Worm (Caenorhabditis elegans): ENCODE results near the gene H27A22.1.
A peak's percentile ranks its signal among the peaks of the same experiment; 100 is the strongest.

H27A22.1 gene

ce11 chrV:10578938-10579337 is 23.4 kb upstream of the H27A22.1 start, which contains the start of the genes erh-1 and lpd-9 (continued):
- TF ChIP-seq ztf-7 (tag; optimal IDR thresholded peaks at IDR 0.05) (peak; percentile 38), unc-130 (GFP tag; optimal IDR thresholded peaks at IDR 0.05) (peak; percentile 19), F49E8.2 (tag; optimal IDR thresholded peaks at IDR 0.05; ENCODE audit: borderline replicate concordance) (peak; percentile 33), ZK337.2 (GFP tag; IDR thresholded peaks at IDR 0.05) (no peak), spr-1 (tag; optimal IDR thresholded peaks at IDR 0.05) (peak; percentile 52), T26A8.4 (GFP tag; IDR thresholded peaks at IDR 0.05) (peak; percentile 82; the same call in 1 of the 2 replicates), arid-1 (GFP tag; conservative IDR thresholded peaks at IDR 0.05) (0 out of 2 replicates have a peak, but pooled peaks have one; percentile 24), T20F7.1 (GFP tag; optimal IDR thresholded peaks at IDR 0.05) (peak; percentile 74), nhr-25 (tag; optimal IDR thresholded peaks at IDR 0.05; ENCODE audit: borderline replicate concordance, insufficient read depth) (no peak), nhr-48 (tag; optimal IDR thresholded peaks at IDR 0.05) (peak; percentile 66), zfp-2 (tag; optimal IDR thresholded peaks at IDR 0.05) (peak; percentile 20), nhr-111 (GFP tag; optimal IDR thresholded peaks at IDR 0.05) (no peak), mdt-29 (GFP tag; IDR thresholded peaks at IDR 0.05) (0 out of 2 replicates have a peak, but pooled peaks have one; percentile 29), F10B5.3 (tag; optimal IDR thresholded peaks at IDR 0.05) (peak; percentile 49), fkh-10 (GFP tag; optimal IDR thresholded peaks at IDR 0.05) (no peak), ctbp-1 (GFP tag; IDR thresholded peaks at IDR 0.05) (peak; percentile 28; the same call in 1 of the 2 replicates)

ce11 chrV:10580638-10581037 is 21.7 kb upstream of the H27A22.1 start:
- TF ChIP-seq set-16 (GFP tag; IDR thresholded peaks at IDR 0.05) (no peak), zfp-3 (GFP tag; conservative IDR thresholded peaks at IDR 0.05) (no peak), daf-8 (GFP tag; IDR thresholded peaks at IDR 0.05) (no peak), ceh-62 (tag; optimal IDR thresholded peaks at IDR 0.05) (no peak), ceh-20 (GFP tag; IDR thresholded peaks at IDR 0.05) (no peak), F37D6.2 (tag; optimal IDR thresholded peaks at IDR 0.05) (no peak), ctbp-1 (GFP tag; IDR thresholded peaks at IDR 0.05) (no peak), nhr-28 (tag; optimal IDR thresholded peaks at IDR 0.05) (peak; percentile 72), ztf-7 (tag; optimal IDR thresholded peaks at IDR 0.05) (no peak), madf-5 (GFP tag; IDR thresholded peaks at IDR 0.05) (no peak), spr-1 (tag; optimal IDR thresholded peaks at IDR 0.05) (no peak), daf-16 (GFP tag; optimal IDR thresholded peaks at IDR 0.05) (no peak), daf-16 (tag; optimal IDR thresholded peaks at IDR 0.05) (peak; percentile 57), nhr-11 (tag; optimal IDR thresholded peaks at IDR 0.05) (no peak), pqm-1 (tag; optimal IDR thresholded peaks at IDR 0.05) (peak; percentile 83), mxl-3 (GFP tag; optimal IDR thresholded peaks at IDR 0.05) (no peak), nhr-111 (GFP tag; optimal IDR thresholded peaks at IDR 0.05) (no peak), zip-2 (tag; optimal IDR thresholded peaks at IDR 0.05) (no peak), F26F4.8 (GFP tag; conservative IDR thresholded peaks at IDR 0.05) (no peak), lir-3 (tag; optimal IDR thresholded peaks at IDR 0.05) (no peak), sdz-12 (GFP tag; optimal IDR thresholded peaks at IDR 0.05) (no peak), dpl-1 (GFP tag; optimal IDR thresholded peaks at IDR 0.05) (no peak), hlh-11 (tag; optimal IDR thresholded peaks at IDR 0.05) (peak; percentile 46), nhr-25 (tag; optimal IDR thresholded peaks at IDR 0.05; ENCODE audit: borderline replicate concordance, insufficient read depth) (no peak), saeg-2 (GFP tag; IDR thresholded peaks at IDR 0.05) (no peak), ZK546.5 (tag; optimal IDR thresholded peaks at IDR 0.05) (no peak), ces-1 (GFP tag; optimal IDR thresholded peaks at IDR 0.05) (no peak), zip-11 (GFP tag; IDR thresholded peaks at IDR 0.05) (no peak), duxl-1 (tag; optimal IDR thresholded peaks at IDR 0.05; ENCODE audit: poor library complexity) (no peak), unc-130 (GFP tag; optimal IDR thresholded peaks at IDR 0.05) (no peak), nhr-48 (tag; optimal IDR thresholded peaks at IDR 0.05) (no peak), dve-1 (tag; optimal IDR thresholded peaks at IDR 0.05; ENCODE audit: insufficient read depth) (peak; percentile 27), ama-1 (optimal IDR thresholded peaks at IDR 0.05) (no peak), php-3 (GFP tag; IDR thresholded peaks at IDR 0.05) (peak; percentile 88), nhr-77 (tag; optimal IDR thresholded peaks at IDR 0.05) (peak; percentile 29), tag-97 (GFP tag; IDR thresholded peaks at IDR 0.05) (no peak), madf-9 (GFP tag; conservative IDR thresholded peaks at IDR 0.05) (no peak), nhr-42 (GFP tag; IDR thresholded peaks at IDR 0.05) (no peak), tra-1 (GFP tag; IDR thresholded peaks at IDR 0.05) (no peak), dmd-6 (GFP tag; IDR thresholded peaks at IDR 0.05) (peak; percentile 58; the same call in 1 of the 2 replicates)
